Worm (Caenorhabditis elegans) whole organism, midembryonic: ENCODE measurements around the gene dlc-4.

Source experiments
- T22C8.4 ChIP-seq: fragments of 200-800 bp; sonication (Bioruptor generic); IDR thresholded peaks from 2 replicates; pipeline ENCODE4 v1.3.6; 2022; ENCODE audit warnings: missing genetic modification characterization, missing compliant biosample characterization
- cog-1 ChIP-seq: sonication (generic microtip); optimal IDR thresholded peaks from 2 replicates; lab custom pipeline; 2016; ENCODE audit warnings: missing genetic modification characterization, missing compliant biosample characterization
- flt-1 ChIP-seq: fragments of 200-800 bp; sonication (Bioruptor generic); IDR thresholded peaks from 2 replicates; pipeline ENCODE4 v1.3.6; 2022; ENCODE audit warnings: missing genetic modification characterization, missing compliant biosample characterization
- klf-2 ChIP-seq: fragments of 200-800 bp; sonication (Bioruptor generic); conservative IDR thresholded peaks from 2 replicates; pipeline ENCODE4 v1.3.6; 2022; ENCODE audit warnings: missing genetic modification reagents, missing genetic modification characterization, missing compliant biosample characterization
- med-1 ChIP-seq: sonication (generic microtip); optimal IDR thresholded peaks from 2 replicates; lab custom pipeline; 2017; ENCODE audit warnings: missing genetic modification characterization, mild to moderate bottlenecking, missing compliant biosample characterization, antibody characterized with exemption, missing genetic modification reagents; ENCODE audit not compliant: insufficient read depth
- ref-1 ChIP-seq: fragments of 200-800 bp; sonication (Bioruptor generic); conservative IDR thresholded peaks from 2 replicates; pipeline ENCODE4 v1.3.6; 2022; ENCODE audit warnings: missing genetic modification reagents, missing genetic modification characterization, missing compliant biosample characterization
- tab-1 ChIP-seq: fragments of 200-800 bp; sonication (Bioruptor generic); IDR thresholded peaks from 2 replicates; pipeline ENCODE4 v1.3.6; 2022; ENCODE audit warnings: missing genetic modification characterization, missing compliant biosample characterization

- TF ChIP-seq med-1 = no peak
- TF ChIP-seq klf-2 = no peak
- TF ChIP-seq T22C8.4 (GFP tag; lab: Robert Waterston, UW) = no peak
- TF ChIP-seq cog-1 (tag; lab: Kevin White, UChicago) = no peak
- TF ChIP-seq flt-1 (GFP tag; lab: Robert Waterston, UW) = no peak
- no peak for TF ChIP-seq ref-1 (GFP tag; lab: Robert Waterston, UW)
- TF ChIP-seq tab-1 (GFP tag; lab: Robert Waterston, UW) = no peak
Observed at ce11 chrIV:16411713-16412112, 31.4 kb upstream of the dlc-4 start, which contains the start of gene Y65A5A.2.
